Fruit fly (Drosophila melanogaster): ENCODE results near the gene Afti.

Afti gene

dm6 chr3R:14326250-14327112, at the start of gene Afti, which contains the start of gene ATPsynE (continued):
- TF ChIP-seq CG17385 (GFP tag; optimal IDR thresholded peaks at IDR 0.05): peak; percentile 52
- peak; percentile 55 for TF ChIP-seq CG4404 (GFP tag; IDR thresholded peaks at IDR 0.05)
- peak; percentile 55 for TF ChIP-seq Six4 (GFP tag; optimal IDR thresholded peaks at IDR 0.05)
- TF ChIP-seq CG12299 (tag; optimal IDR thresholded peaks at IDR 0.05): peak; percentile 22
- TF ChIP-seq trh (GFP tag; optimal IDR thresholded peaks at IDR 0.05): peak; percentile 38
- TF ChIP-seq CG13123 (GFP tag; optimal IDR thresholded peaks at IDR 0.05): no peak
- TF ChIP-seq HLH3B (GFP tag; IDR thresholded peaks at IDR 0.05): peak; percentile 66
- TF ChIP-seq CG4854 (GFP tag; optimal IDR thresholded peaks at IDR 0.05): peak; percentile 57
- TF ChIP-seq Awh (GFP tag; IDR thresholded peaks at IDR 0.05): no peak
- peak; percentile 80 for TF ChIP-seq gem (tag; optimal IDR thresholded peaks at IDR 0.05)
- TF ChIP-seq CG1233 (GFP tag; optimal IDR thresholded peaks at IDR 0.05): peak; percentile 58
- no peak for TF ChIP-seq CG4282 (GFP tag; optimal IDR thresholded peaks at IDR 0.05)
- TF ChIP-seq CG14860 (GFP tag; IDR thresholded peaks at IDR 0.05; ENCODE audit: partially characterized antibody): peak; percentile 59
- no peak for TF ChIP-seq fd102C (GFP tag; optimal IDR thresholded peaks at IDR 0.05)
- peak; percentile 18; the same call in 1 of the 2 replicates for TF ChIP-seq Ada2b (GFP tag; IDR thresholded peaks at IDR 0.05)
- peak; percentile 57 for TF ChIP-seq CG3163 (GFP tag; optimal IDR thresholded peaks at IDR 0.05)
- TF ChIP-seq dmrt11E (tag; optimal IDR thresholded peaks at IDR 0.05): peak; percentile 67
- peak; percentile 64 for TF ChIP-seq CG9215 (GFP tag; IDR thresholded peaks at IDR 0.05)
- TF ChIP-seq Atf6 (GFP tag; IDR thresholded peaks at IDR 0.05): peak; percentile 64; the same call in 1 of the 2 replicates
- TF ChIP-seq Hmr (GFP tag; optimal IDR thresholded peaks at IDR 0.05): no peak
- TF ChIP-seq otp (GFP tag; IDR thresholded peaks at IDR 0.05): 0 out of 3 replicates have a peak, but pooled peaks have one; percentile 5
- TF ChIP-seq CG7928 (GFP tag; optimal IDR thresholded peaks at IDR 0.05): peak; percentile 17
- no peak for TF ChIP-seq sqz (GFP tag; optimal IDR thresholded peaks at IDR 0.05)
- TF ChIP-seq mld (GFP tag; IDR thresholded peaks at IDR 0.05; ENCODE audit: partially characterized antibody): no peak
- peak; percentile 73 for TF ChIP-seq Hr3 (GFP tag; optimal IDR thresholded peaks at IDR 0.05)
- no peak for TF ChIP-seq CG3407 (GFP tag; optimal IDR thresholded peaks at IDR 0.05)
- no peak for TF ChIP-seq klu (GFP tag; IDR thresholded peaks at IDR 0.05)
- TF ChIP-seq al (GFP tag; IDR thresholded peaks at IDR 0.05): peak; percentile 63
- no peak for TF ChIP-seq CG15011 (GFP tag; optimal IDR thresholded peaks at IDR 0.05)
- TF ChIP-seq ac (GFP tag; optimal IDR thresholded peaks at IDR 0.05): peak; percentile 30
- peak; percentile 43 for TF ChIP-seq CG10565 (GFP tag; optimal IDR thresholded peaks at IDR 0.05)
- no peak for TF ChIP-seq Trl (optimal IDR thresholded peaks at IDR 0.05)
- peak; percentile 73 for TF ChIP-seq Trl (GFP tag; optimal IDR thresholded peaks at IDR 0.05)
- no peak for TF ChIP-seq schlank (tag; optimal IDR thresholded peaks at IDR 0.05)
- TF ChIP-seq oc (tag; optimal IDR thresholded peaks at IDR 0.05): no peak
- TF ChIP-seq Bgb (GFP tag; IDR thresholded peaks at IDR 0.05; ENCODE audit: partially characterized antibody): peak; percentile 82
- TF ChIP-seq fd64A (GFP tag; optimal IDR thresholded peaks at IDR 0.05): no peak
- TF ChIP-seq CG12071 (GFP tag; optimal IDR thresholded peaks at IDR 0.05): no peak
- TF ChIP-seq CG12744 (GFP tag; optimal IDR thresholded peaks at IDR 0.05): no peak
- no peak for TF ChIP-seq CkIIα-i1 (GFP tag; IDR thresholded peaks at IDR 0.05)
- TF ChIP-seq CG18619 (GFP tag; optimal IDR thresholded peaks at IDR 0.05): peak; percentile 57
- TF ChIP-seq gce (GFP tag; IDR thresholded peaks at IDR 0.05): 0 out of 3 replicates have a peak, but pooled peaks have one; percentile 19
- peak; percentile 68 for TF ChIP-seq E2f2 (GFP tag; IDR thresholded peaks at IDR 0.05)
- TF ChIP-seq gt (GFP tag; IDR thresholded peaks at IDR 0.05): no peak
- peak; percentile 84 for TF ChIP-seq sens (GFP tag)
- peak; percentile 58 for TF ChIP-seq unc-4 (GFP tag; IDR thresholded peaks at IDR 0.05; ENCODE audit: partially characterized antibody)
- TF ChIP-seq vvl (GFP tag; IDR thresholded peaks at IDR 0.05): peak; percentile 82; the same call in 1 of the 2 replicates
- TF ChIP-seq CG13296 (GFP tag; optimal IDR thresholded peaks at IDR 0.05): peak; percentile 73
- peak; percentile 68 for TF ChIP-seq CG6791 (GFP tag; IDR thresholded peaks at IDR 0.05; ENCODE audit: partially characterized antibody)

Data from whole organism, embryonic.